Worm (Caenorhabditis elegans) whole organism, young adult: ENCODE results near the gene sgcb-1.

Experiments used
- B0035.1 ChIP-seq: sonication (generic microtip); optimal IDR thresholded peaks from 2 replicates; lab custom pipeline; 2016; ENCODE audit warnings: missing genetic modification characterization, mild to moderate bottlenecking, missing compliant biosample characterization, missing genotype, missing genetic modification reagents
- C17E4.6 ChIP-seq: fragments of 200-800 bp; sonication (Bioruptor generic); IDR thresholded peaks from 2 replicates; pipeline ENCODE4 v1.3.6; 2022; ENCODE audit warnings: missing genetic modification reagents, missing genetic modification characterization, missing compliant biosample characterization
- F10E7.11 ChIP-seq: sonication (generic microtip); optimal IDR thresholded peaks from 2 replicates; lab custom pipeline; 2017; ENCODE audit warnings: mild to moderate bottlenecking, missing genetic modification characterization, moderate library complexity, missing compliant biosample characterization
- F23B12.7 ChIP-seq: sonication (generic microtip); optimal IDR thresholded peaks from 2 replicates; lab custom pipeline; 2017; ENCODE audit warnings: missing genetic modification characterization, mild to moderate bottlenecking, missing compliant biosample characterization, antibody characterized with exemption, moderate library complexity; ENCODE audit not compliant: insufficient read depth
- F49E8.2 ChIP-seq: sonication (generic microtip); optimal IDR thresholded peaks from 3 replicates; lab custom pipeline; 2017; ENCODE audit warnings: missing genetic modification characterization, mild to moderate bottlenecking, missing compliant biosample characterization, antibody characterized with exemption, moderate library complexity; ENCODE audit not compliant: insufficient read depth
- F52B5.7 ChIP-seq: sonication (generic microtip); optimal IDR thresholded peaks from 2 replicates; lab custom pipeline; 2016; ENCODE audit warnings: mild to moderate bottlenecking, missing genetic modification characterization, missing compliant biosample characterization
- F57C9.4 ChIP-seq: sonication (generic microtip); optimal IDR thresholded peaks from 2 replicates; lab custom pipeline; 2017; ENCODE audit warnings: mild to moderate bottlenecking, missing genetic modification characterization, missing compliant biosample characterization
- T07F8.4 ChIP-seq: sonication (generic microtip); optimal IDR thresholded peaks from 2 replicates; lab custom pipeline; 2016; ENCODE audit warnings: mild to moderate bottlenecking, missing genetic modification characterization, moderate library complexity, missing compliant biosample characterization
- Y53F4B.3 ChIP-seq: fragments of 200-800 bp; sonication (Bioruptor generic); IDR thresholded peaks from 2 replicates; pipeline ENCODE4 v1.3.6; 2022; ENCODE audit warnings: missing genetic modification reagents, missing genetic modification characterization, missing compliant biosample characterization
- Y53G8AR.9 ChIP-seq: fragments of 200-800 bp; sonication (Bioruptor generic); conservative IDR thresholded peaks from 2 replicates; pipeline ENCODE4 v1.3.6; 2022; ENCODE audit warnings: missing genetic modification reagents, missing genetic modification characterization, missing compliant biosample characterization
- Y56A3A.18 ChIP-seq: fragments of 200-800 bp; sonication (Bioruptor generic); IDR thresholded peaks from 2 replicates; pipeline ENCODE4 v1.3.6; 2022; ENCODE audit warnings: missing genetic modification reagents, missing genetic modification characterization, missing compliant biosample characterization
- Y67H2A.10 ChIP-seq: fragments of 200-800 bp; sonication (Bioruptor generic); conservative IDR thresholded peaks from 2 replicates; pipeline ENCODE4 v1.3.6; 2022; ENCODE audit warnings: missing genetic modification reagents, missing genetic modification characterization, missing compliant biosample characterization
- attf-6 ChIP-seq: fragments of 200-800 bp; sonication (Bioruptor generic); IDR thresholded peaks from 2 replicates; pipeline ENCODE4 v1.3.6; 2022; ENCODE audit warnings: missing genetic modification reagents, missing genetic modification characterization, missing compliant biosample characterization
- cebp-1 ChIP-seq, 2 experiments: fragments of 200-800 bp in 1 of 2; sonication (Bioruptor generic) in 1 of 2; sonication (generic microtip) in 1 of 2; IDR thresholded peaks in 1 of 2; optimal IDR thresholded peaks in 1 of 2; 2 replicates each; pipeline versions ENCODE4 v1.3.6 to Lab custom; 2017 to 2022; ENCODE audit warnings: missing compliant biosample characterization in 2 of 2, missing genetic modification characterization in 2 of 2, mild to moderate bottlenecking in 1 of 2, missing genetic modification reagents in 1 of 2, moderate library complexity in 1 of 2
- egrh-3 ChIP-seq: fragments of 200-800 bp; sonication (Bioruptor generic); IDR thresholded peaks from 2 replicates; pipeline ENCODE4 v1.3.6; 2022; ENCODE audit warnings: missing genetic modification reagents, missing genetic modification characterization, missing compliant biosample characterization
- ekl-4 ChIP-seq: fragments of 200-800 bp; sonication (Bioruptor generic); IDR thresholded peaks from 2 replicates; pipeline ENCODE4 v1.3.6; 2022; ENCODE audit warnings: missing genetic modification reagents, missing genetic modification characterization, missing compliant biosample characterization
- gei-17 ChIP-seq: fragments of 200-800 bp; sonication (Bioruptor generic); optimal IDR thresholded peaks from 2 replicates; lab custom pipeline; 2018; ENCODE audit warnings: mild to moderate bottlenecking, missing genetic modification characterization, missing compliant biosample characterization
- hmg-20 ChIP-seq: fragments of 200-800 bp; sonication (Bioruptor generic); IDR thresholded peaks from 2 replicates; pipeline ENCODE4 v1.3.6; 2022; ENCODE audit warnings: missing genetic modification reagents, missing genetic modification characterization, missing compliant biosample characterization
- hrde-1 ChIP-seq: sonication (generic microtip); optimal IDR thresholded peaks from 2 replicates; lab custom pipeline; 2016; ENCODE audit warnings: missing genetic modification characterization, mild to moderate bottlenecking, missing compliant biosample characterization, moderate library complexity, missing genotype, missing genetic modification reagents, borderline replicate concordance
- lin-35 ChIP-seq, 3 experiments: fragments of 150-350 bp in 2 of 3; sonication (generic microtip) in 1 of 3; optimal IDR thresholded peaks; 2 replicates each; lab custom pipeline; 2014 to 2018; ENCODE audit warnings: missing biosample characterization in 3 of 3, missing genetic modification characterization in 3 of 3, missing genetic modification reagents in 3 of 3
- lin-40 ChIP-seq: sonication (generic microtip); optimal IDR thresholded peaks from 2 replicates; lab custom pipeline; 2016; ENCODE audit warnings: missing genetic modification characterization, mild to moderate bottlenecking, missing compliant biosample characterization, missing genotype, missing genetic modification reagents
- lin-54 ChIP-seq: fragments of 200-800 bp; sonication (Bioruptor generic); optimal IDR thresholded peaks from 2 replicates; lab custom pipeline; 2018; ENCODE audit warnings: mild to moderate bottlenecking, missing genetic modification characterization, missing compliant biosample characterization
- lir-1 ChIP-seq: fragments of 200-800 bp; sonication (Bioruptor generic); conservative IDR thresholded peaks from 2 replicates; pipeline ENCODE4 v1.3.6; 2022; ENCODE audit warnings: missing genetic modification reagents, missing genetic modification characterization, missing compliant biosample characterization
- madf-10 ChIP-seq: sonication (generic microtip); optimal IDR thresholded peaks from 2 replicates; lab custom pipeline; 2016; ENCODE audit warnings: mild to moderate bottlenecking, missing genetic modification characterization, missing compliant biosample characterization
- mxl-1 ChIP-seq: sonication (generic microtip); optimal IDR thresholded peaks from 2 replicates; lab custom pipeline; 2016; ENCODE audit warnings: missing genetic modification characterization, missing compliant biosample characterization
- pha-4 ChIP-seq: fragments of 150-350 bp; sonication (generic microtip); optimal IDR thresholded peaks from 2 replicates; lab custom pipeline; 2014; ENCODE audit warnings: missing biosample characterization, missing genetic modification reagents, missing genetic modification characterization
- rec-8 ChIP-seq, 2 experiments: sonication (generic microtip); optimal IDR thresholded peaks; 2 replicates each; lab custom pipeline; 2016; ENCODE audit warnings: mild to moderate bottlenecking in 2 of 2, missing genetic modification characterization in 2 of 2, missing genetic modification reagents in 2 of 2, missing genotype in 2 of 2, missing biosample characterization in 1 of 2, missing compliant biosample characterization in 1 of 2, moderate library complexity in 1 of 2
- sdz-38 ChIP-seq: sonication (generic microtip); optimal IDR thresholded peaks from 2 replicates; lab custom pipeline; 2016; ENCODE audit warnings: missing genotype, missing genetic modification characterization, missing compliant biosample characterization
- sea-2 ChIP-seq: fragments of 200-800 bp; sonication (Bioruptor generic); IDR thresholded peaks from 2 replicates; pipeline ENCODE4 v1.3.6; 2022; ENCODE audit warnings: missing genetic modification characterization, missing compliant biosample characterization
- snpc-1.1 ChIP-seq: sonication (generic microtip); optimal IDR thresholded peaks from 2 replicates; lab custom pipeline; 2017; ENCODE audit warnings: missing genetic modification characterization, mild to moderate bottlenecking, missing compliant biosample characterization, antibody characterized with exemption, moderate library complexity, missing genotype, missing genetic modification reagents; ENCODE audit not compliant: insufficient read depth
- tlf-1 ChIP-seq: fragments of 200-800 bp; sonication (Bioruptor generic); optimal IDR thresholded peaks from 2 replicates; lab custom pipeline; 2018; ENCODE audit warnings: mild to moderate bottlenecking, missing genetic modification characterization, missing compliant biosample characterization
- unc-62 ChIP-seq: fragments of 150-350 bp; optimal IDR thresholded peaks from 2 replicates; lab custom pipeline; 2014; ENCODE audit warnings: missing biosample characterization, missing genetic modification reagents, missing genetic modification characterization
- ztf-22 ChIP-seq: fragments of 200-800 bp; sonication (Bioruptor generic); optimal IDR thresholded peaks from 2 replicates; lab custom pipeline; 2018; ENCODE audit warnings: mild to moderate bottlenecking, missing genetic modification characterization, moderate library complexity, missing compliant biosample characterization
- ztf-28 ChIP-seq: fragments of 200-800 bp; sonication (Bioruptor generic); IDR thresholded peaks from 2 replicates; pipeline ENCODE4 v1.3.6; 2022; ENCODE audit warnings: missing genetic modification reagents, missing genetic modification characterization, missing compliant biosample characterization

Gene sgcb-1

ce11 chrII:288705-289205 is 37.3 kb upstream of the sgcb-1 start, which contains the start of gene mrpl-41 (continued):
- TF ChIP-seq Y56A3A.18, result no peak
- no peak for TF ChIP-seq B0035.1 (tag; lab: Kevin White, UChicago)
- peak; percentile 38 for TF ChIP-seq F10E7.11
- no peak for TF ChIP-seq Y53G8AR.9
- TF ChIP-seq F57C9.4 (tag; lab: Kevin White, UChicago), result peak; percentile 3
- no peak for TF ChIP-seq lir-1
- TF ChIP-seq pha-4 (tag; lab: Kevin White, UChicago), result no peak
- no peak for TF ChIP-seq F23B12.7 (tag; lab: Kevin White, UChicago)
- no peak for TF ChIP-seq sdz-38
- TF ChIP-seq rec-8 (tag; optimal IDR thresholded peaks at IDR 0.05; lab: Kevin White, UChicago), result no peak
- no peak for TF ChIP-seq mxl-1 (tag; lab: Kevin White, UChicago)
- 0 out of 2 replicates have a peak, but pooled peaks have one; percentile 30 for TF ChIP-seq hmg-20 (GFP tag; lab: Robert Waterston, UW)
- no peak for TF ChIP-seq egrh-3 (GFP tag; lab: Robert Waterston, UW)
- TF ChIP-seq hrde-1 (tag; lab: Kevin White, UChicago), result no peak
- no peak for TF ChIP-seq attf-6 (GFP tag; lab: Robert Waterston, UW)
- TF ChIP-seq F49E8.2, result no peak
- TF ChIP-seq cebp-1 (GFP tag; IDR thresholded peaks at IDR 0.05; lab: Robert Waterston, UW), result no peak
- TF ChIP-seq cebp-1 (tag; optimal IDR thresholded peaks at IDR 0.05; lab: Kevin White, UChicago), result peak; percentile 28
- no peak for TF ChIP-seq Y67H2A.10 (GFP tag; lab: Robert Waterston, UW)
- TF ChIP-seq tlf-1 (GFP tag; lab: Kevin White, UChicago), result no peak
- no peak for TF ChIP-seq ztf-28 (GFP tag; lab: Robert Waterston, UW)
- peak; percentile 43 for TF ChIP-seq F52B5.7 (tag; lab: Kevin White, UChicago)
- peak; percentile 53; the same call in 1 of the 2 replicates for TF ChIP-seq ekl-4 (GFP tag; lab: Robert Waterston, UW)
- no peak for TF ChIP-seq C17E4.6 (GFP tag; lab: Robert Waterston, UW)
- no peak for TF ChIP-seq Y53F4B.3 (GFP tag; lab: Robert Waterston, UW)
- peak in 1 of 3 experiments; percentile 21 for TF ChIP-seq lin-35 (GFP tag; optimal IDR thresholded peaks at IDR 0.05; lab: Kevin White, UChicago)

ce11 chrII:290282-290681 is 35.8 kb upstream of the sgcb-1 start, which contains the start of gene djr-1.1:
djr-1.1 (plus strand) TSS chrII:290582.
- TF ChIP-seq unc-62 (GFP tag; lab: Kevin White, UChicago), result no peak
- TF ChIP-seq snpc-1.1, result no peak
- no peak for TF ChIP-seq sea-2
- TF ChIP-seq gei-17 (GFP tag; lab: Kevin White, UChicago), result no peak
- no peak for TF ChIP-seq lin-40 (tag; lab: Kevin White, UChicago)

ce11 chrII:294606-295005 is 31.5 kb upstream of the sgcb-1 start, which contains the start of gene B0432.11:
B0432.11 (minus strand) TSS chrII:294706.
- TF ChIP-seq lin-54 (GFP tag; lab: Kevin White, UChicago), result no peak
- TF ChIP-seq ztf-22 (GFP tag; lab: Kevin White, UChicago), result no peak
- TF ChIP-seq T07F8.4 (tag; lab: Kevin White, UChicago), result no peak
- no peak for TF ChIP-seq B0035.1 (tag; lab: Kevin White, UChicago)
- no peak for TF ChIP-seq madf-10
